Worm (Caenorhabditis elegans) whole organism, L4 larva: ENCODE data around the gene AH9.3.

Experiments
- ama-1 ChIP-seq: fragments of 150-350 bp; optimal IDR thresholded peaks from 2 replicates; lab custom pipeline; 2014; ENCODE audit warnings: inconsistent platforms, mixed read lengths
- cey-2 ChIP-seq: sonication (generic microtip); optimal IDR thresholded peaks from 3 replicates; lab custom pipeline; 2017; ENCODE audit warnings: missing genetic modification characterization, mild to moderate bottlenecking, missing compliant biosample characterization, antibody characterized with exemption, borderline replicate concordance; ENCODE audit not compliant: insufficient read depth
- mxl-2 ChIP-seq: fragments of 200-800 bp; sonication (Bioruptor generic); conservative IDR thresholded peaks from 2 replicates; pipeline ENCODE4 v1.3.6; 2022; ENCODE audit warnings: missing genetic modification reagents, missing genetic modification characterization, missing compliant biosample characterization
- nhr-48 ChIP-seq: sonication (generic microtip); optimal IDR thresholded peaks from 2 replicates; lab custom pipeline; 2016; ENCODE audit warnings: mild to moderate bottlenecking, missing genetic modification characterization, missing compliant biosample characterization
- zag-1 ChIP-seq: fragments of 150-350 bp; optimal IDR thresholded peaks from 2 replicates; lab custom pipeline; 2014; ENCODE audit warnings: missing biosample characterization, missing genetic modification characterization

- no peak for TF ChIP-seq zag-1 (tag; lab: Kevin White, UChicago)
- no peak for TF ChIP-seq nhr-48 (tag; lab: Kevin White, UChicago)
- no peak for TF ChIP-seq cey-2 (tag; lab: Kevin White, UChicago)
- no peak for TF ChIP-seq ama-1 (lab: Kevin White, UChicago)
- TF ChIP-seq mxl-2 (GFP tag; lab: Robert Waterston, UW) = no peak
These were observed 31.4 kb downstream of the AH9.3 start, which contains the start of gene lin-32 for ce11 chrX:2229305-2230172.
